Worm (Caenorhabditis elegans): ENCODE data around the gene F49E8.7.
A peak's percentile ranks its signal among the peaks of the same experiment; 100 is the strongest.

Gene F49E8.7

ce11 chrIV:7506711-7507110, 49.5 kb downstream of the F49E8.7 start:
- 0 out of 2 replicates have a peak, but pooled peaks have one; percentile 6 for TF ChIP-seq hmg-1.2 (GFP tag; IDR thresholded peaks at IDR 0.05)
- TF ChIP-seq K11D2.4 (GFP tag; IDR thresholded peaks at IDR 0.05): no peak
- TF ChIP-seq pbrm-1 (GFP tag; IDR thresholded peaks at IDR 0.05): 0 out of 2 replicates have a peak, but pooled peaks have one; percentile 25
- no peak for TF ChIP-seq rcor-1 (GFP tag; IDR thresholded peaks at IDR 0.05)
- 0 out of 2 replicates have a peak, but pooled peaks have one; percentile 9 for TF ChIP-seq madf-6 (GFP tag; IDR thresholded peaks at IDR 0.05)
- no peak for TF ChIP-seq xnd-1 (tag; optimal IDR thresholded peaks at IDR 0.05)
- no peak for TF ChIP-seq attf-3 (GFP tag; conservative IDR thresholded peaks at IDR 0.05)
- TF ChIP-seq mes-4 (tag; optimal IDR thresholded peaks at IDR 0.05): no peak
- no peak for TF ChIP-seq T26A5.8 (tag; optimal IDR thresholded peaks at IDR 0.05)
- TF ChIP-seq hrde-1 (tag; optimal IDR thresholded peaks at IDR 0.05; ENCODE audit: borderline replicate concordance): no peak
- TF ChIP-seq D2030.7 (GFP tag; IDR thresholded peaks at IDR 0.05): no peak
- TF ChIP-seq hlh-26 (GFP tag; conservative IDR thresholded peaks at IDR 0.05): no peak
- TF ChIP-seq Y53G8AR.9 (GFP tag; conservative IDR thresholded peaks at IDR 0.05): 0 out of 2 replicates have a peak, but pooled peaks have one; percentile 46
- no peak for TF ChIP-seq zim-3 (tag; optimal IDR thresholded peaks at IDR 0.05)
- no peak for TF ChIP-seq attf-6 (GFP tag; IDR thresholded peaks at IDR 0.05)
- TF ChIP-seq Y53F4B.3 (GFP tag; IDR thresholded peaks at IDR 0.05): no peak
- no peak for TF ChIP-seq unc-62 (GFP tag; optimal IDR thresholded peaks at IDR 0.05)
- no peak for TF ChIP-seq Y56A3A.18 (GFP tag; IDR thresholded peaks at IDR 0.05)
- no peak for TF ChIP-seq sptf-2 (GFP tag; optimal IDR thresholded peaks at IDR 0.05)
- TF ChIP-seq fkh-3 (tag; optimal IDR thresholded peaks at IDR 0.05): no peak
- TF ChIP-seq cebp-2 (GFP tag; IDR thresholded peaks at IDR 0.05): no peak
- no peak for TF ChIP-seq ztf-18 (tag; optimal IDR thresholded peaks at IDR 0.05)
- TF ChIP-seq attf-5 (GFP tag; optimal IDR thresholded peaks at IDR 0.05): no peak
- no peak for TF ChIP-seq ztf-6 (GFP tag; IDR thresholded peaks at IDR 0.05)
- TF ChIP-seq efl-1 (GFP tag; optimal IDR thresholded peaks at IDR 0.05): no peak
- TF ChIP-seq F57A8.1 (GFP tag; optimal IDR thresholded peaks at IDR 0.05): no peak
- no peak for TF ChIP-seq rec-8 (tag; optimal IDR thresholded peaks at IDR 0.05)
- TF ChIP-seq snpc-1.3 (tag; optimal IDR thresholded peaks at IDR 0.05; ENCODE audit: insufficient read depth): no peak
- TF ChIP-seq ztf-28 (GFP tag; IDR thresholded peaks at IDR 0.05): no peak
- no peak for TF ChIP-seq tbp1 (GFP tag; optimal IDR thresholded peaks at IDR 0.05)
- no peak for TF ChIP-seq tlf-1 (GFP tag; optimal IDR thresholded peaks at IDR 0.05)
- no peak for TF ChIP-seq ztf-22 (GFP tag; optimal IDR thresholded peaks at IDR 0.05)
- no peak for TF ChIP-seq nhr-90 (tag; optimal IDR thresholded peaks at IDR 0.05)
- no peak for TF ChIP-seq dpl-1 (GFP tag; optimal IDR thresholded peaks at IDR 0.05)
- no peak for TF ChIP-seq nhr-179 (tag; optimal IDR thresholded peaks at IDR 0.05)
- TF ChIP-seq ets-4 (GFP tag; optimal IDR thresholded peaks at IDR 0.05): peak; percentile 5
- TF ChIP-seq aptf-2 (GFP tag; conservative IDR thresholded peaks at IDR 0.05): no peak

- no peak for TF ChIP-seq B0019.2 (GFP tag; conservative IDR thresholded peaks at IDR 0.05)
- TF ChIP-seq nfyb-1 (GFP tag; IDR thresholded peaks at IDR 0.05): 0 out of 2 replicates have a peak, but pooled peaks have one; percentile 42
- no peak for TF ChIP-seq ceh-100 (GFP tag; IDR thresholded peaks at IDR 0.05)
- no peak for TF ChIP-seq xnd-1 (tag; optimal IDR thresholded peaks at IDR 0.05)
- peak; percentile 3 for TF ChIP-seq him-1 (tag; optimal IDR thresholded peaks at IDR 0.05)
- no peak for TF ChIP-seq ztf-18 (tag; optimal IDR thresholded peaks at IDR 0.05)
- TF ChIP-seq rpc-1 (optimal IDR thresholded peaks at IDR 0.05): no peak
- no peak for TF ChIP-seq rpc-1 (tag; optimal IDR thresholded peaks at IDR 0.05)
- TF ChIP-seq ets-4 (GFP tag; optimal IDR thresholded peaks at IDR 0.05): no peak
- no peak for TF ChIP-seq madf-8 (GFP tag; conservative IDR thresholded peaks at IDR 0.05)
- TF ChIP-seq zfh-2 (GFP tag; conservative IDR thresholded peaks at IDR 0.05): no peak
- peak; percentile 61; the same call in 1 of the 2 replicates for TF ChIP-seq pbrm-1 (GFP tag; IDR thresholded peaks at IDR 0.05)
- TF ChIP-seq mel-28 (tag; optimal IDR thresholded peaks at IDR 0.05; ENCODE audit: borderline replicate concordance): no peak
- peak; percentile 24 for TF ChIP-seq rcor-1 (GFP tag; IDR thresholded peaks at IDR 0.05)
- no peak for TF ChIP-seq nhr-80 (tag; optimal IDR thresholded peaks at IDR 0.05)
- TF ChIP-seq F49E8.2 (tag; optimal IDR thresholded peaks at IDR 0.05; ENCODE audit: insufficient read depth): peak; percentile 59
- 0 out of 2 replicates have a peak, but pooled peaks have one; percentile 21 for TF ChIP-seq Y56A3A.18 (GFP tag; IDR thresholded peaks at IDR 0.05)
Measured at ce11 chrIV:7505866-7506488, 50.2 kb downstream of the F49E8.7 start.

Data from whole organism, young adult.